Worm (Caenorhabditis elegans) whole organism, L1 larva: ENCODE results near the gene rin-1.

Source experiments
- ama-1 ChIP-seq: fragments of 150-350 bp; optimal IDR thresholded peaks from 2 replicates; lab custom pipeline; 2014
- fkh-8 ChIP-seq: sonication (generic microtip); optimal IDR thresholded peaks from 2 replicates; lab custom pipeline; 2016; ENCODE audit warnings: mild to moderate bottlenecking, missing genetic modification characterization, missing compliant biosample characterization
- jun-1 ChIP-seq: fragments of 150-350 bp; optimal IDR thresholded peaks from 2 replicates; lab custom pipeline; 2014; ENCODE audit warnings: missing biosample characterization, missing genetic modification reagents, missing genetic modification characterization
- lin-39 ChIP-seq: fragments of 150-350 bp; optimal IDR thresholded peaks from 2 replicates; lab custom pipeline; 2014; ENCODE audit warnings: missing biosample characterization, missing genetic modification reagents, missing genetic modification characterization
- sup-37 ChIP-seq: fragments of 200-800 bp; sonication (Bioruptor generic); optimal IDR thresholded peaks from 2 replicates; lab custom pipeline; 2018; ENCODE audit warnings: mild to moderate bottlenecking, missing genetic modification characterization, missing compliant biosample characterization
- unc-62 ChIP-seq: fragments of 150-350 bp; optimal IDR thresholded peaks from 2 replicates; lab custom pipeline; 2014; ENCODE audit warnings: missing biosample characterization, missing genetic modification reagents, missing genetic modification characterization

- TF ChIP-seq fkh-8 (tag; lab: Kevin White, UChicago): no peak
- TF ChIP-seq jun-1 (tag; lab: Kevin White, UChicago): no peak
- peak; percentile 11 for TF ChIP-seq lin-39 (tag; lab: Kevin White, UChicago)
- TF ChIP-seq unc-62: no peak
- TF ChIP-seq ama-1 (lab: Kevin White, UChicago): no peak
- no peak for TF ChIP-seq sup-37
Observed at ce11 chrV:14847291-14847915, 32.0 kb upstream of the rin-1 start, which contains the start of gene ret-1.
